In genomic region chr2L:8692426-8693180, dm6 we compare ENCODE assay signal across 4 fruit fly cellular contexts.
TF ChIP-seq lines count a peak whose summit lies in the region.

No protein-coding gene starts in this region.

TF ChIP-seq in whole organism, adult, 20 proteins besides CTCF, POLR2A, EP300 and RAD21 (continued from another document):
- TF ChIP-seq CG14711 (tag; optimal IDR thresholded peaks at IDR 0.05; lab: Kevin White, UChicago): no peak

TF ChIP-seq in whole organism, embryonic, 481 proteins besides CTCF, POLR2A, EP300 and RAD21 (continued from another document and continues in another):
- TF ChIP-seq CG16813 (GFP tag; IDR thresholded peaks at IDR 0.05; lab: Robert Waterston, UW; ENCODE audit: partially characterized antibody) (no peak), her (GFP tag; optimal IDR thresholded peaks at IDR 0.05; lab: Kevin White, UChicago) (no peak), grau (tag; optimal IDR thresholded peaks at IDR 0.05; lab: Kevin White, UChicago) (no peak), HmgD (GFP tag; optimal IDR thresholded peaks at IDR 0.05; lab: Kevin White, UChicago) (no peak), CG4820 (GFP tag; optimal IDR thresholded peaks at IDR 0.05; lab: Kevin White, UChicago) (no peak), dysf (GFP tag; IDR thresholded peaks at IDR 0.05; lab: Robert Waterston, UW) (peak; percentile 49; the same call in 2 of the 3 replicates), vnd (GFP tag; IDR thresholded peaks at IDR 0.05; lab: Robert Waterston, UW; ENCODE audit: partially characterized antibody) (no peak), MTF-1 (GFP tag; optimal IDR thresholded peaks at IDR 0.05; lab: Kevin White, UChicago; ENCODE audit: borderline replicate concordance) (peak; percentile 18), Dp (GFP tag; optimal IDR thresholded peaks at IDR 0.05; lab: Kevin White, UChicago) (no peak), CG12299 (tag; optimal IDR thresholded peaks at IDR 0.05; lab: Kevin White, UChicago) (peak; percentile 33), pfk (GFP tag; optimal IDR thresholded peaks at IDR 0.05; lab: Kevin White, UChicago) (no peak), CG10959 (GFP tag; IDR thresholded peaks at IDR 0.05; lab: Robert Waterston, UW) (no peak), Mad (GFP tag; optimal IDR thresholded peaks at IDR 0.05; lab: Kevin White, UChicago) (no peak), maf-S (GFP tag; optimal IDR thresholded peaks at IDR 0.05; lab: Kevin White, UChicago) (no peak), Dref (GFP tag; IDR thresholded peaks at IDR 0.05; lab: Robert Waterston, UW) (no peak), MBD-R2 (GFP tag; IDR thresholded peaks at IDR 0.05; lab: Robert Waterston, UW) (no peak), Mrtf (GFP tag; IDR thresholded peaks at IDR 0.05; lab: Robert Waterston, UW) (no peak), CG9609 (GFP tag; optimal IDR thresholded peaks at IDR 0.05; lab: Kevin White, UChicago) (peak; percentile 17), C15 (GFP tag; IDR thresholded peaks at IDR 0.05; lab: Robert Waterston, UW) (no peak), CG17568 (GFP tag; optimal IDR thresholded peaks at IDR 0.05; lab: Kevin White, UChicago) (peak; percentile 27), CG18599 (GFP tag; optimal IDR thresholded peaks at IDR 0.05; lab: Kevin White, UChicago) (peak; percentile 61), HmgZ (tag; optimal IDR thresholded peaks at IDR 0.05; lab: Kevin White, UChicago) (peak; percentile 35), B-H2 (GFP tag; optimal IDR thresholded peaks at IDR 0.05; lab: Kevin White, UChicago) (peak; percentile 62), CG7839 (tag; optimal IDR thresholded peaks at IDR 0.05; lab: Kevin White, UChicago) (peak; percentile 5), Med (GFP tag; lab: Kevin White, UChicago) (peak; percentile 82), CG18262 (tag; optimal IDR thresholded peaks at IDR 0.05; lab: Kevin White, UChicago) (no peak), NC2β (GFP tag; optimal IDR thresholded peaks at IDR 0.05; lab: Kevin White, UChicago) (no peak), Mes4 (GFP tag; optimal IDR thresholded peaks at IDR 0.05; lab: Kevin White, UChicago) (no peak), CG7372 (GFP tag; IDR thresholded peaks at IDR 0.05; lab: Robert Waterston, UW) (no peak), amos (GFP tag; IDR thresholded peaks at IDR 0.05; lab: Robert Waterston, UW; ENCODE audit: partially characterized antibody) (no peak), CG14050 (GFP tag; IDR thresholded peaks at IDR 0.05; lab: Robert Waterston, UW) (no peak), BtbVII (GFP tag; optimal IDR thresholded peaks at IDR 0.05; lab: Kevin White, UChicago) (peak; percentile 54), CG2202 (tag; optimal IDR thresholded peaks at IDR 0.05; lab: Kevin White, UChicago) (no peak), CG1792 (GFP tag; optimal IDR thresholded peaks at IDR 0.05; lab: Kevin White, UChicago) (no peak), CG3281 (GFP tag; optimal IDR thresholded peaks at IDR 0.05; lab: Kevin White, UChicago) (peak; percentile 60), sd (tag; optimal IDR thresholded peaks at IDR 0.05; lab: Kevin White, UChicago) (no peak), CG10209 (GFP tag; optimal IDR thresholded peaks at IDR 0.05; lab: Kevin White, UChicago) (peak; percentile 49), unpg (GFP tag; optimal IDR thresholded peaks at IDR 0.05; lab: Kevin White, UChicago) (peak; percentile 30), Rfx (GFP tag; IDR thresholded peaks at IDR 0.05; lab: Robert Waterston, UW) (peak; percentile 81), cwo (GFP tag; optimal IDR thresholded peaks at IDR 0.05; lab: Kevin White, UChicago) (peak; percentile 2), NK7.1 (GFP tag; optimal IDR thresholded peaks at IDR 0.05; lab: Kevin White, UChicago) (no peak), en (GFP tag; optimal IDR thresholded peaks at IDR 0.05; lab: Kevin White, UChicago) (no peak), Ptx1 (GFP tag; IDR thresholded peaks at IDR 0.05; lab: Robert Waterston, UW) (peak; percentile 6; the same call in 1 of the 2 replicates), CG2678 (tag; optimal IDR thresholded peaks at IDR 0.05; lab: Kevin White, UChicago) (peak; percentile 37), dan (GFP tag; IDR thresholded peaks at IDR 0.05; lab: Robert Waterston, UW) (no peak)

TF ChIP-seq in whole organism, prepupa, 60 proteins besides CTCF, POLR2A, EP300 and RAD21 (continued from another document):
- TF ChIP-seq Ets21C (GFP tag; optimal IDR thresholded peaks at IDR 0.05; lab: Kevin White, UChicago) (no peak), CG16779 (tag; optimal IDR thresholded peaks at IDR 0.05; lab: Kevin White, UChicago) (no peak), Smox (GFP tag; optimal IDR thresholded peaks at IDR 0.05; lab: Kevin White, UChicago) (peak; percentile 38), dsx (GFP tag; optimal IDR thresholded peaks at IDR 0.05; lab: Kevin White, UChicago; ENCODE audit: poor library complexity, severe bottlenecking) (no peak), cyc (GFP tag; optimal IDR thresholded peaks at IDR 0.05; lab: Kevin White, UChicago) (no peak), Sox15 (GFP tag; optimal IDR thresholded peaks at IDR 0.05; lab: Kevin White, UChicago) (no peak), esn (GFP tag; optimal IDR thresholded peaks at IDR 0.05; lab: Kevin White, UChicago) (peak; percentile 47), acj6 (GFP tag; optimal IDR thresholded peaks at IDR 0.05; lab: Kevin White, UChicago) (no peak), CG6854 (GFP tag; optimal IDR thresholded peaks at IDR 0.05; lab: Kevin White, UChicago) (peak; percentile 31), CG11902 (GFP tag; optimal IDR thresholded peaks at IDR 0.05; lab: Kevin White, UChicago) (no peak), Eip78C (GFP tag; lab: Kevin White, UChicago) (peak; percentile 58), CG3032 (tag; optimal IDR thresholded peaks at IDR 0.05; lab: Kevin White, UChicago) (no peak), CG15336 (GFP tag; IDR thresholded peaks at IDR 0.05; lab: Robert Waterston, UW) (no peak), Hr38 (GFP tag; optimal IDR thresholded peaks at IDR 0.05; lab: Kevin White, UChicago) (no peak), CG9139 (GFP tag; optimal IDR thresholded peaks at IDR 0.05; lab: Kevin White, UChicago) (no peak), CG6276 (GFP tag; optimal IDR thresholded peaks at IDR 0.05; lab: Kevin White, UChicago) (no peak), Sox102F (GFP tag; optimal IDR thresholded peaks at IDR 0.05; lab: Kevin White, UChicago) (peak; percentile 21), achi (GFP tag; optimal IDR thresholded peaks at IDR 0.05; lab: Kevin White, UChicago) (peak; percentile 8), CG6792 (GFP tag; optimal IDR thresholded peaks at IDR 0.05; lab: Kevin White, UChicago) (no peak), CG4318 (GFP tag; optimal IDR thresholded peaks at IDR 0.05; lab: Kevin White, UChicago) (no peak), CG6163 (GFP tag; IDR thresholded peaks at IDR 0.05; lab: Robert Waterston, UW) (0 out of 3 replicates have a peak, but pooled peaks have one; percentile 43), CG8632 (GFP tag; optimal IDR thresholded peaks at IDR 0.05; lab: Kevin White, UChicago) (no peak), CG1621 (tag; optimal IDR thresholded peaks at IDR 0.05; lab: Kevin White, UChicago) (no peak), fkh (GFP tag; optimal IDR thresholded peaks at IDR 0.05; lab: Kevin White, UChicago) (peak; percentile 94), pdm3 (GFP tag; optimal IDR thresholded peaks at IDR 0.05; lab: Kevin White, UChicago) (no peak), CG32006 (GFP tag; optimal IDR thresholded peaks at IDR 0.05; lab: Kevin White, UChicago) (no peak), salr (GFP tag; optimal IDR thresholded peaks at IDR 0.05; lab: Kevin White, UChicago) (no peak), vri (GFP tag; optimal IDR thresholded peaks at IDR 0.05; lab: Kevin White, UChicago) (peak; percentile 83), dac (GFP tag; optimal IDR thresholded peaks at IDR 0.05; lab: Kevin White, UChicago) (no peak), fd59A (GFP tag; optimal IDR thresholded peaks at IDR 0.05; lab: Kevin White, UChicago) (no peak), CG10631 (GFP tag; optimal IDR thresholded peaks at IDR 0.05; lab: Kevin White, UChicago) (no peak), Met (GFP tag; optimal IDR thresholded peaks at IDR 0.05; lab: Kevin White, UChicago) (peak; percentile 12), Hr4 (GFP tag; optimal IDR thresholded peaks at IDR 0.05; lab: Kevin White, UChicago) (no peak), eg (GFP tag; IDR thresholded peaks at IDR 0.05; lab: Robert Waterston, UW) (peak; percentile 52; the same call in 1 of the 3 replicates), CG7368 (GFP tag; optimal IDR thresholded peaks at IDR 0.05; lab: Kevin White, UChicago) (no peak), CG8319 (GFP tag; optimal IDR thresholded peaks at IDR 0.05; lab: Kevin White, UChicago) (no peak), ss (GFP tag; optimal IDR thresholded peaks at IDR 0.05; lab: Kevin White, UChicago) (no peak), OdsH (GFP tag; optimal IDR thresholded peaks at IDR 0.05; lab: Kevin White, UChicago) (no peak), Blimp-1 (GFP tag; optimal IDR thresholded peaks at IDR 0.05; lab: Kevin White, UChicago) (peak; percentile 50), Hr39 (GFP tag; optimal IDR thresholded peaks at IDR 0.05; lab: Kevin White, UChicago) (no peak)

TF ChIP-seq in whole organism, wandering third instar larva, 38 proteins besides CTCF, POLR2A, EP300 and RAD21 (continued from another document):
- TF ChIP-seq sage (GFP tag; optimal IDR thresholded peaks at IDR 0.05; lab: Kevin White, UChicago): no peak
- peak; percentile 30 for TF ChIP-seq woc (GFP tag; optimal IDR thresholded peaks at IDR 0.05; lab: Kevin White, UChicago)
- no peak for TF ChIP-seq Rel (GFP tag; optimal IDR thresholded peaks at IDR 0.05; lab: Kevin White, UChicago)
- TF ChIP-seq Rel (tag; optimal IDR thresholded peaks at IDR 0.05; lab: Kevin White, UChicago): peak; percentile 63
- no peak for TF ChIP-seq sv (GFP tag; optimal IDR thresholded peaks at IDR 0.05; lab: Kevin White, UChicago)
- no peak for TF ChIP-seq usp (GFP tag; optimal IDR thresholded peaks at IDR 0.05; lab: Kevin White, UChicago)
TF ChIP-seq in whole organism, wandering third instar larva: peak in this region for 21.
